Worm (Caenorhabditis elegans): ENCODE measurements around the gene PDB1.1.

Gene PDB1.1

DNA sequence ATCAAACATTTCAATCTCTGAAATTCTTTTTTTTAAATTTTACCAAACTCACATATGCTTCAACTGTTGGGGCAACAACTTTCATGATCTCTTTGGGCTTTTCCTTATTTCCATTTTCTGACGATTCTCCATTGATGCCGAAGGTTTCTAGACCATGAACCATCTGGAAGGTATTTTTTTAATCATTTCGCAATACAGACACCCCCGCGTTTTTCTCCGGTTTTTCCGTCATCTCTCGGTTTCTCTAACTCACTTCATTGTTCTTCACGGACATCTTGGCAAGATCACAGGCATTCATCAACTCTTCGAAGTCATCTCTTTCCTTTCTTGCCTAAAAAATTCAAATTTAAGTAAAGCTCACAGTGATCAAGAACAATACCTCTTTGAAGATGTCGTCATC lies 14.3 kb upstream of the PDB1.1 start:
- TF ChIP-seq hlh-12 (tag; optimal IDR thresholded peaks at IDR 0.05) (no peak), hsf-1 (GFP tag; IDR thresholded peaks at IDR 0.05) (no peak), madf-3 (GFP tag; IDR thresholded peaks at IDR 0.05) (no peak), bed-2 (GFP tag; IDR thresholded peaks at IDR 0.05) (no peak), sptf-2 (GFP tag; optimal IDR thresholded peaks at IDR 0.05) (no peak), mel-28 (tag; optimal IDR thresholded peaks at IDR 0.05; ENCODE audit: borderline replicate concordance) (no peak), cebp-1 (GFP tag; IDR thresholded peaks at IDR 0.05) (no peak), cebp-1 (tag; optimal IDR thresholded peaks at IDR 0.05) (peak; percentile 75)

DNA sequence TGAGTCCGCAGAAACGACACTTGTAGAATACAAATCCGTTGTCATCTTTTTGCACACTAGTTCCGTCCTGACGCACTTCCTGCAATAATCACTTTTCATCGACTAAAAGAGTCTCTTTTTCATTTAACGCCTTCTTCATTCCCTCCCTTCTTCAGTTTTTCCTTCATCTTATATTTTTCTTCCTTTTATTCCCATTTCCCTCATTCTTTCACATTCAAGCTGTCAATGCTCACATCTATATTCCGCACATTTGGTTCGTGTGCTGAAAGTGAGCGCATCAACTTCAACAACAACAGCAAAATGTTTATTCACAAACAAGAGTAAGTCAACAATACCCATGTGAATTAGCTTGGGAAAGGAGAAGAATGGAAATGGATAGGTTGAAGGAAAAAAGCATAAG lies 13.2 kb upstream of the PDB1.1 start, which contains the start of gene pcyt-1:
TSS of gene pcyt-1 (plus strand) at position 301 of the 400 bp plus-strand sequence.
- TF ChIP-seq T26A5.8 (tag; optimal IDR thresholded peaks at IDR 0.05) (no peak), tlf-1 (GFP tag; optimal IDR thresholded peaks at IDR 0.05) (no peak), lag-1 (GFP tag; IDR thresholded peaks at IDR 0.05) (no peak), Y53G8AR.9 (GFP tag; conservative IDR thresholded peaks at IDR 0.05) (no peak), Y95B8A.8 (GFP tag; IDR thresholded peaks at IDR 0.05) (no peak), lir-1 (GFP tag; conservative IDR thresholded peaks at IDR 0.05) (no peak), B0261.1 (tag; optimal IDR thresholded peaks at IDR 0.05) (no peak), ceh-91 (GFP tag; IDR thresholded peaks at IDR 0.05) (no peak), bed-1 (GFP tag; IDR thresholded peaks at IDR 0.05) (no peak), pbrm-1 (GFP tag; IDR thresholded peaks at IDR 0.05) (no peak), egl-18 (GFP tag; IDR thresholded peaks at IDR 0.05) (no peak), madf-8 (GFP tag; conservative IDR thresholded peaks at IDR 0.05) (no peak), attf-6 (GFP tag; IDR thresholded peaks at IDR 0.05) (no peak), lin-35 (GFP tag; optimal IDR thresholded peaks at IDR 0.05) (no peak)

DNA sequence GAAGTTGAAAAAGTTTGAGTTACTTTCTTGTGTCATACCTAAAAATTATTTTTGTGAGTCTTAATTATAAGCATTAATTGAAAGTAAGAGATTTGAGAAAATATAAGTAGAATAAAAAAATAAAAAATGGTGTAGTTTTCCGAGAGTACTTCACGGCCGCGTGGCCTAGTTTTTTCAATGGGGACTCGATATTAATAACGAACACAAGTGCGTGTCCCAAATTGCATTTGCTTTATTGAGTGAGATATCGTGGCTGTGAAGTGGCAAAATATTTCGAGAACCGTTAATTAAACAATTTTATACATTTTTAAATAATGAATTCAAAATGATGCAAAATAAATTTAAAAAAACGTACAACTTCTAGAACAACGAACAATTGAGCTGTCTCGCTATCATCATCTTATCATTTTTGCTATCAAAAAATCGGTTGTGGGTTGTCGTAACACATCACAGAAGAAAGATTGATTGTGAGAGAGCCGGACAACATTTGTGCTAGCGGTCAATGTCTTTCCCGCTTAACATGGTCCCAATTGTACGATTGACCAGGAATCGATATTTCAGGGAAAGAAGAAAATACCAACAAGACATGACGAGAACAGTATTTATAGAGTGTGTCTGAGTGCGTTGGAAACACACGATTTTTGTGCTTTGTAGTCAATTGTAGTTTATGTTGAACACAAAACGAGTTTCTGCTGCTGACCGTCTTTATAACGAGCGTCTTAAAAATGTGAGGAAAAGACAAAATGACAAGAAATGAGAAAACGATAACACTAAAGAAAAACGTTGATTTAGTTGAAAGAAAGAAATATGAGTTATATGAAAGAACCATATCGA lies 11.0 kb upstream of the PDB1.1 start, which contains the start of gene apy-1:
TSS of gene apy-1 (minus strand) at position 38 of the 834 bp plus-strand sequence.
- TF ChIP-seq ZK185.1 (tag; optimal IDR thresholded peaks at IDR 0.05; ENCODE audit: poor library complexity, severe bottlenecking) = peak; percentile 30
- peak; percentile 11 for TF ChIP-seq lin-40 (tag; optimal IDR thresholded peaks at IDR 0.05)
- peak; percentile 59 for TF ChIP-seq nhr-80 (tag; optimal IDR thresholded peaks at IDR 0.05)
- no peak for TF ChIP-seq akir-1 (GFP tag; optimal IDR thresholded peaks at IDR 0.05)
- TF ChIP-seq K11D2.4 (GFP tag; IDR thresholded peaks at IDR 0.05) = 0 out of 2 replicates have a peak, but pooled peaks have one; percentile 23
- TF ChIP-seq hsf-1 (GFP tag; IDR thresholded peaks at IDR 0.05) = no peak
- TF ChIP-seq cebp-1 (GFP tag; IDR thresholded peaks at IDR 0.05) = no peak
- TF ChIP-seq cebp-1 (tag; optimal IDR thresholded peaks at IDR 0.05) = peak; percentile 21
- peak; percentile 14 for TF ChIP-seq ztf-26 (tag; optimal IDR thresholded peaks at IDR 0.05)
- TF ChIP-seq unc-130 (GFP tag; optimal IDR thresholded peaks at IDR 0.05) = peak; percentile 14
- TF ChIP-seq F23B12.7 (tag; optimal IDR thresholded peaks at IDR 0.05; ENCODE audit: insufficient read depth) = peak; percentile 10

DNA sequence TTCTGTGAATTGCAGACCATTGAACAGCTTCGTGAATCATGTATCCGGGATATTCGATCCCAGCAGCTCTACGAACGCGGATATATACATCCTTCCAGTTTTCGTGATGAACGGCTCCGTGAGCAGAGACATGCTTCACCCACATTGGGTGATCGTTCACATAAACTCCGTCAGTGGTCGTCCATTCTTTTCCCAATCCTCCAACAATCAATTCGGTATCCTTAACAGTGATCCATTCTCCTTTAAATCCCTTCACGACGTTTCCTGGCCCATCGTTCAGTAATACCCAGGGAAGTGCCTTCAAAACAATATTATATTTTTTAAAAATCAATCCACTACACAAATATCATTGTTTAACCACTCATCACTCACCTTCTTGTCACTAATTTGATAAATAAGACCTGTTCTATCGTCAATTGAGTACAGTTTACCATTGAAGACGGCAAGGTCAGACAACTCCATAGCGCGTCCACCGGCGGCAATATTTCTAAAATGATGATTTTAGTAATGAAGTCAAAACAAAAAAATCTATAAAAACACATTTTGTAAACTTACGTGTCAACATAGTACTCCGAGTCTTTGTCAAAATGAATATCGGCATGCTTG lies 9.9 kb upstream of the PDB1.1 start:
- TF ChIP-seq Y53G8AR.9 (GFP tag; conservative IDR thresholded peaks at IDR 0.05) (0 out of 2 replicates have a peak, but pooled peaks have one; percentile 47), ceh-58 (GFP tag; IDR thresholded peaks at IDR 0.05) (no peak), tbx-9 (tag; optimal IDR thresholded peaks at IDR 0.05; ENCODE audit: borderline replicate concordance) (no peak), ceh-100 (GFP tag; IDR thresholded peaks at IDR 0.05) (no peak)

Measured in whole organism, young adult.